Worm (Caenorhabditis elegans): ENCODE results near the gene F11G11.14.

The F11G11.14 gene

ce11 chrII:4904277-4904676, 40.8 kb downstream of the F11G11.14 start (continued):
- no peak for TF ChIP-seq ZK546.5 (tag; optimal IDR thresholded peaks at IDR 0.05)

- no peak for TF ChIP-seq nhr-10 (tag; optimal IDR thresholded peaks at IDR 0.05)
- TF ChIP-seq elt-1 (tag; optimal IDR thresholded peaks at IDR 0.05): no peak
- no peak for TF ChIP-seq lin-13 (GFP tag; optimal IDR thresholded peaks at IDR 0.05)
- no peak for TF ChIP-seq gmeb-1 (tag; optimal IDR thresholded peaks at IDR 0.05)
- no peak for TF ChIP-seq ztf-11 (tag; optimal IDR thresholded peaks at IDR 0.05)
- no peak for TF ChIP-seq ZK546.5 (tag; optimal IDR thresholded peaks at IDR 0.05)
- no peak for TF ChIP-seq peb-1 (tag; optimal IDR thresholded peaks at IDR 0.05)
- no peak for TF ChIP-seq ama-1 (optimal IDR thresholded peaks at IDR 0.05)
- TF ChIP-seq skn-1 (tag; optimal IDR thresholded peaks at IDR 0.05): no peak
- no peak for TF ChIP-seq nhr-129 (tag; optimal IDR thresholded peaks at IDR 0.05)
- no peak for TF ChIP-seq aly-2 (tag; optimal IDR thresholded peaks at IDR 0.05)
- TF ChIP-seq lin-39 (tag; optimal IDR thresholded peaks at IDR 0.05): no peak
Measured at ce11 chrII:4904778-4905177, 41.3 kb downstream of the F11G11.14 start, which contains the start of gene btbd-10. Gene btbd-10 (plus strand): TSS chrII:4905008.

- no peak for TF ChIP-seq nhr-12 (tag; optimal IDR thresholded peaks at IDR 0.05)
- TF ChIP-seq R02D3.7 (tag; optimal IDR thresholded peaks at IDR 0.05): no peak
- TF ChIP-seq unc-62 (GFP tag; optimal IDR thresholded peaks at IDR 0.05): no peak
- TF ChIP-seq snpc-4 (tag; optimal IDR thresholded peaks at IDR 0.05): no peak
- no peak for TF ChIP-seq nhr-6 (tag; optimal IDR thresholded peaks at IDR 0.05)
- no peak for TF ChIP-seq nhr-23 (tag; optimal IDR thresholded peaks at IDR 0.05)
- TF ChIP-seq ztf-4 (tag; optimal IDR thresholded peaks at IDR 0.05): no peak
- no peak for TF ChIP-seq unc-55 (GFP tag; optimal IDR thresholded peaks at IDR 0.05)
- TF ChIP-seq ZK546.5 (tag; optimal IDR thresholded peaks at IDR 0.05): no peak
- TF ChIP-seq zag-1 (tag; optimal IDR thresholded peaks at IDR 0.05): no peak
- TF ChIP-seq ceh-16 (tag; optimal IDR thresholded peaks at IDR 0.05): no peak
- no peak for TF ChIP-seq skn-1 (tag; optimal IDR thresholded peaks at IDR 0.05)
- no peak for TF ChIP-seq ceh-82 (tag; optimal IDR thresholded peaks at IDR 0.05)
- no peak for TF ChIP-seq sem-4 (tag; optimal IDR thresholded peaks at IDR 0.05)
- no peak for TF ChIP-seq ztf-1 (GFP tag; conservative IDR thresholded peaks at IDR 0.05)
- TF ChIP-seq lin-39 (tag; optimal IDR thresholded peaks at IDR 0.05): no peak
- no peak for TF ChIP-seq nhr-10 (tag; optimal IDR thresholded peaks at IDR 0.05)
- no peak for TF ChIP-seq nhr-129 (tag; optimal IDR thresholded peaks at IDR 0.05)
- TF ChIP-seq alr-1 (tag; optimal IDR thresholded peaks at IDR 0.05): no peak
- TF ChIP-seq nhr-25 (tag; optimal IDR thresholded peaks at IDR 0.05): no peak
Measured at ce11 chrII:4905331-4905730, 41.9 kb downstream of the F11G11.14 start.

ce11 chrII:4905883-4906282, 42.4 kb downstream of the F11G11.14 start:
- no peak for TF ChIP-seq ztf-1 (GFP tag; conservative IDR thresholded peaks at IDR 0.05)
- TF ChIP-seq nhr-129 (tag; optimal IDR thresholded peaks at IDR 0.05): no peak
- no peak for TF ChIP-seq sma-9 (GFP tag; optimal IDR thresholded peaks at IDR 0.05)
- no peak for TF ChIP-seq sma-9 (tag; optimal IDR thresholded peaks at IDR 0.05)
- TF ChIP-seq nhr-12 (tag; optimal IDR thresholded peaks at IDR 0.05): no peak
- TF ChIP-seq ztf-11 (tag; optimal IDR thresholded peaks at IDR 0.05): no peak
- TF ChIP-seq nhr-21 (tag; optimal IDR thresholded peaks at IDR 0.05): no peak
- no peak for TF ChIP-seq lin-13 (GFP tag; optimal IDR thresholded peaks at IDR 0.05)
- TF ChIP-seq nhr-237 (tag; optimal IDR thresholded peaks at IDR 0.05): no peak
- TF ChIP-seq nhr-6 (tag; optimal IDR thresholded peaks at IDR 0.05): no peak
- no peak for TF ChIP-seq mdl-1 (tag; optimal IDR thresholded peaks at IDR 0.05)
- TF ChIP-seq unc-62 (GFP tag; optimal IDR thresholded peaks at IDR 0.05): no peak
- no peak for TF ChIP-seq elt-3 (tag; optimal IDR thresholded peaks at IDR 0.05)
- no peak for TF ChIP-seq fos-1 (tag; optimal IDR thresholded peaks at IDR 0.05)
- TF ChIP-seq sma-3 (GFP tag; optimal IDR thresholded peaks at IDR 0.05): no peak
- no peak for TF ChIP-seq ceh-16 (tag; optimal IDR thresholded peaks at IDR 0.05)
- no peak for TF ChIP-seq nhr-23 (tag; optimal IDR thresholded peaks at IDR 0.05)

ce11 chrII:4908160-4908559, 44.7 kb downstream of the F11G11.14 start:
- TF ChIP-seq nhr-77 (tag; optimal IDR thresholded peaks at IDR 0.05) (no peak), blmp-1 (tag; optimal IDR thresholded peaks at IDR 0.05; ENCODE audit: insufficient read depth) (no peak), aly-2 (tag; optimal IDR thresholded peaks at IDR 0.05) (no peak), skn-1 (tag; optimal IDR thresholded peaks at IDR 0.05) (no peak), ZK546.5 (tag; optimal IDR thresholded peaks at IDR 0.05) (no peak), gmeb-1 (tag; optimal IDR thresholded peaks at IDR 0.05) (no peak), unc-55 (GFP tag; optimal IDR thresholded peaks at IDR 0.05) (peak; percentile 62), lsy-2 (tag; optimal IDR thresholded peaks at IDR 0.05) (peak in 1 of 2 experiments; percentile 25), lin-39 (tag; optimal IDR thresholded peaks at IDR 0.05) (no peak), nhr-129 (tag; optimal IDR thresholded peaks at IDR 0.05) (peak; percentile 43), unc-39 (tag; optimal IDR thresholded peaks at IDR 0.05) (no peak), ama-1 (optimal IDR thresholded peaks at IDR 0.05) (no peak), nhr-11 (tag; optimal IDR thresholded peaks at IDR 0.05) (no peak), nhr-10 (tag; optimal IDR thresholded peaks at IDR 0.05) (no peak), nhr-21 (tag; optimal IDR thresholded peaks at IDR 0.05) (no peak), sma-9 (GFP tag; optimal IDR thresholded peaks at IDR 0.05) (peak; percentile 25), sma-9 (tag; optimal IDR thresholded peaks at IDR 0.05) (no peak), nhr-237 (tag; optimal IDR thresholded peaks at IDR 0.05) (no peak), C34F6.9 (tag; optimal IDR thresholded peaks at IDR 0.05) (peak; percentile 40), peb-1 (tag; optimal IDR thresholded peaks at IDR 0.05) (no peak), R02D3.7 (tag; optimal IDR thresholded peaks at IDR 0.05) (no peak), F13H6.1 (tag; optimal IDR thresholded peaks at IDR 0.05) (peak; percentile 28), Y55F3AM.14 (GFP tag; optimal IDR thresholded peaks at IDR 0.05) (peak; percentile 18), lin-13 (GFP tag; optimal IDR thresholded peaks at IDR 0.05) (no peak), sma-3 (GFP tag; optimal IDR thresholded peaks at IDR 0.05) (peak; percentile 7), ztf-1 (GFP tag; conservative IDR thresholded peaks at IDR 0.05) (no peak), fos-1 (tag; optimal IDR thresholded peaks at IDR 0.05) (peak; percentile 10), elt-3 (tag; optimal IDR thresholded peaks at IDR 0.05) (no peak), ztf-4 (tag; optimal IDR thresholded peaks at IDR 0.05) (peak; percentile 25), ceh-16 (tag; optimal IDR thresholded peaks at IDR 0.05) (no peak)

Data from whole organism, L2 larva.